Worm (Caenorhabditis elegans) whole organism, mixed stage, embryonic: Measurements from ENCODE around the gene pdcd-2.
"Not testable (repeated sequence)": the region's sequence is repeated elsewhere in the genome, so short reads cannot be mapped to it uniquely, and the experiment has no call there.

ENCODE experiments used
- nhr-2 ChIP-seq: fragments of 150-350 bp; optimal IDR thresholded peaks from 2 replicates; lab custom pipeline; 2014; ENCODE audit warnings: missing biosample characterization, missing genetic modification characterization
- unc-62 ChIP-seq: fragments of 150-350 bp; optimal IDR thresholded peaks from 2 replicates; lab custom pipeline; 2014; ENCODE audit warnings: missing biosample characterization, missing genetic modification reagents, missing genetic modification characterization
- ztf-11 ChIP-seq: fragments of 150-350 bp; optimal IDR thresholded peaks from 2 replicates; lab custom pipeline; 2014; ENCODE audit warnings: missing biosample characterization, missing genetic modification characterization

ce11 chrIII:4414041-4414440 is 3.8 kb downstream of the pdcd-2 start:
- TF ChIP-seq nhr-2 (tag; lab: Kevin White, UChicago); ztf-11; unc-62: not testable (repeated sequence)
